Worm (Caenorhabditis elegans) whole organism, L1 larva: ENCODE results near the gene pek-1.

Experiments
- C04F5.9 ChIP-seq: sonication (generic microtip); optimal IDR thresholded peaks from 2 replicates; lab custom pipeline; 2016; ENCODE audit warnings: missing genetic modification characterization, missing compliant biosample characterization
- aha-1 ChIP-seq: fragments of 150-350 bp; optimal IDR thresholded peaks from 2 replicates; lab custom pipeline; 2014; ENCODE audit warnings: missing biosample characterization, missing genetic modification characterization
- alr-1 ChIP-seq: fragments of 200-800 bp; sonication (Bioruptor generic); optimal IDR thresholded peaks from 2 replicates; lab custom pipeline; 2018; ENCODE audit warnings: borderline replicate concordance, mild to moderate bottlenecking, missing genetic modification characterization, missing compliant biosample characterization
- aly-2 ChIP-seq: fragments of 150-350 bp; optimal IDR thresholded peaks from 2 replicates; lab custom pipeline; 2014; ENCODE audit warnings: missing biosample characterization, missing genetic modification characterization
- blmp-1 ChIP-seq: fragments of 150-350 bp; optimal IDR thresholded peaks from 2 replicates; lab custom pipeline; 2014; ENCODE audit warnings: missing biosample characterization, missing genetic modification characterization
- ceh-88 ChIP-seq: fragments of 200-800 bp; sonication (Bioruptor generic); IDR thresholded peaks from 2 replicates; pipeline ENCODE4 v1.3.6; 2022; ENCODE audit warnings: missing genetic modification characterization, missing compliant biosample characterization
- ces-1 ChIP-seq: fragments of 150-350 bp; optimal IDR thresholded peaks from 2 replicates; lab custom pipeline; 2014; ENCODE audit warnings: missing biosample characterization, missing genetic modification reagents, missing genetic modification characterization
- dsc-1 ChIP-seq: sonication (generic microtip); optimal IDR thresholded peaks from 2 replicates; lab custom pipeline; 2016; ENCODE audit warnings: mild to moderate bottlenecking, missing genetic modification characterization, missing compliant biosample characterization
- efl-1 ChIP-seq, 4 experiments: fragments of 150-350 bp; optimal IDR thresholded peaks in 3 of 4; peaks in 1 of 4; 1 replicate in 1 of 4; 2 replicates in 3 of 4; lab custom pipeline; 2014; ENCODE audit warnings: missing biosample characterization in 2 of 4, missing genetic modification characterization in 2 of 4, missing genetic modification reagents in 2 of 4
- efl-3 ChIP-seq: fragments of 200-800 bp; sonication (Bioruptor generic); optimal IDR thresholded peaks from 2 replicates; lab custom pipeline; 2018; ENCODE audit warnings: mild to moderate bottlenecking, missing genetic modification characterization, missing compliant biosample characterization
- egl-27 ChIP-seq, 2 experiments: fragments of 150-350 bp in 1 of 2; sonication (generic microtip); optimal IDR thresholded peaks; 3 replicates each; lab custom pipeline; 2017 to 2018; ENCODE audit warnings: missing biosample characterization in 2 of 2, missing genetic modification characterization in 2 of 2, missing genetic modification reagents in 2 of 2
- fkh-4 ChIP-seq: sonication (generic microtip); optimal IDR thresholded peaks from 2 replicates; lab custom pipeline; 2016; ENCODE audit warnings: missing compliant biosample characterization, missing genetic modification characterization, borderline replicate concordance
- fkh-8 ChIP-seq: sonication (generic microtip); optimal IDR thresholded peaks from 2 replicates; lab custom pipeline; 2016; ENCODE audit warnings: mild to moderate bottlenecking, missing genetic modification characterization, missing compliant biosample characterization
- hpl-2 ChIP-seq: fragments of 150-350 bp; optimal IDR thresholded peaks from 2 replicates; lab custom pipeline; 2014; ENCODE audit warnings: missing biosample characterization, missing genetic modification reagents, missing genetic modification characterization
- irx-1 ChIP-seq: sonication (generic microtip); optimal IDR thresholded peaks from 2 replicates; lab custom pipeline; 2016; ENCODE audit warnings: missing genetic modification characterization, missing compliant biosample characterization
- jun-1 ChIP-seq: fragments of 150-350 bp; optimal IDR thresholded peaks from 2 replicates; lab custom pipeline; 2014; ENCODE audit warnings: missing biosample characterization, missing genetic modification reagents, missing genetic modification characterization
- lin-13 ChIP-seq: fragments of 150-350 bp; optimal IDR thresholded peaks from 2 replicates; lab custom pipeline; 2014; ENCODE audit warnings: missing biosample characterization, missing genetic modification reagents, missing genetic modification characterization
- lin-14 ChIP-seq: fragments of 200-800 bp; sonication (Bioruptor generic); optimal IDR thresholded peaks from 2 replicates; lab custom pipeline; 2018; ENCODE audit warnings: mild to moderate bottlenecking, missing genetic modification characterization, moderate library complexity, missing compliant biosample characterization
- mab-9 ChIP-seq: fragments of 200-800 bp; sonication (Bioruptor generic); IDR thresholded peaks from 2 replicates; pipeline ENCODE4 v1.3.6; 2022; ENCODE audit warnings: missing genetic modification reagents, missing genetic modification characterization, missing compliant biosample characterization
- nhr-11 ChIP-seq: fragments of 150-350 bp; optimal IDR thresholded peaks from 2 replicates; lab custom pipeline; 2014; ENCODE audit warnings: missing biosample characterization, missing genetic modification characterization
- nhr-20 ChIP-seq: sonication (generic microtip); optimal IDR thresholded peaks from 2 replicates; lab custom pipeline; 2016; ENCODE audit warnings: mild to moderate bottlenecking, missing genetic modification characterization, missing compliant biosample characterization
- nhr-237 ChIP-seq: fragments of 150-350 bp; optimal IDR thresholded peaks from 2 replicates; lab custom pipeline; 2014; ENCODE audit warnings: missing biosample characterization, missing genetic modification characterization
- nhr-28 ChIP-seq: fragments of 150-350 bp; optimal IDR thresholded peaks from 2 replicates; lab custom pipeline; 2014; ENCODE audit warnings: missing biosample characterization, missing genetic modification characterization
- nhr-47 ChIP-seq: sonication (generic microtip); optimal IDR thresholded peaks from 2 replicates; lab custom pipeline; 2016; ENCODE audit warnings: mild to moderate bottlenecking, missing genetic modification characterization, moderate library complexity, missing compliant biosample characterization
- nhr-71 ChIP-seq: sonication (generic microtip); optimal IDR thresholded peaks from 2 replicates; lab custom pipeline; 2016; ENCODE audit warnings: mild to moderate bottlenecking, missing genetic modification characterization, moderate library complexity, missing compliant biosample characterization
- nhr-90 ChIP-seq: sonication (generic microtip); optimal IDR thresholded peaks from 2 replicates; lab custom pipeline; 2016; ENCODE audit warnings: mild to moderate bottlenecking, missing genetic modification characterization, missing compliant biosample characterization; ENCODE audit not compliant: poor library complexity
- pax-3 ChIP-seq: fragments of 200-800 bp; sonication (Bioruptor generic); optimal IDR thresholded peaks from 2 replicates; lab custom pipeline; 2018; ENCODE audit warnings: mild to moderate bottlenecking, missing genetic modification characterization, moderate library complexity, missing compliant biosample characterization
- snpc-4 ChIP-seq: fragments of 150-350 bp; optimal IDR thresholded peaks from 2 replicates; lab custom pipeline; 2014; ENCODE audit warnings: missing biosample characterization, missing genetic modification characterization
- swsn-7 ChIP-seq: sonication (generic microtip); optimal IDR thresholded peaks from 2 replicates; lab custom pipeline; 2016; ENCODE audit warnings: missing genetic modification characterization, missing compliant biosample characterization
- tlp-1 ChIP-seq: fragments of 150-350 bp; optimal IDR thresholded peaks from 2 replicates; lab custom pipeline; 2014; ENCODE audit warnings: missing biosample characterization, missing genetic modification characterization
- unc-62 ChIP-seq: fragments of 150-350 bp; optimal IDR thresholded peaks from 2 replicates; lab custom pipeline; 2014; ENCODE audit warnings: missing biosample characterization, missing genetic modification reagents, missing genetic modification characterization
- unc-86 ChIP-seq: sonication (generic microtip); optimal IDR thresholded peaks from 2 replicates; lab custom pipeline; 2016; ENCODE audit warnings: missing genetic modification characterization, missing compliant biosample characterization
- vab-15 ChIP-seq: sonication (generic microtip); optimal IDR thresholded peaks from 2 replicates; lab custom pipeline; 2017; ENCODE audit warnings: missing genotype, mild to moderate bottlenecking, missing genetic modification characterization, missing compliant biosample characterization
- ztf-11 ChIP-seq, 2 experiments: sonication (generic microtip); optimal IDR thresholded peaks; 2 replicates each; lab custom pipeline; 2016 to 2017; ENCODE audit warnings: missing genetic modification characterization in 2 of 2, missing biosample characterization in 1 of 2, missing compliant biosample characterization in 1 of 2
- ztf-4 ChIP-seq: fragments of 150-350 bp; optimal IDR thresholded peaks from 2 replicates; lab custom pipeline; 2014; ENCODE audit warnings: missing biosample characterization, missing genetic modification characterization

Gene pek-1

ce11 chrX:11368845-11369244 lies 45.8 kb downstream of the pek-1 start:
- TF ChIP-seq C04F5.9 (tag; lab: Kevin White, UChicago) (no peak), lin-14 (GFP tag; lab: Kevin White, UChicago) (peak; percentile 33), ztf-11 (tag; optimal IDR thresholded peaks at IDR 0.05; lab: Kevin White, UChicago) (peak in 1 of 2 experiments; percentile 37), mab-9 (GFP tag; lab: Robert Waterston, UW) (no peak), dsc-1 (tag; lab: Kevin White, UChicago) (peak; percentile 46), vab-15 (peak; percentile 10), efl-1 (optimal IDR thresholded peaks at IDR 0.05; lab: Kevin White, UChicago) (no peak), efl-1 (GFP tag; optimal IDR thresholded peaks at IDR 0.05 in 1 of 2; lab: Kevin White, UChicago) (peak in 1 of 2 experiments; percentile 39), ceh-88 (GFP tag; lab: Robert Waterston, UW) (no peak), nhr-20 (no peak), nhr-71 (tag; lab: Kevin White, UChicago) (peak; percentile 25), unc-62 (no peak), aly-2 (tag; lab: Kevin White, UChicago) (no peak), snpc-4 (tag; lab: Kevin White, UChicago) (no peak)

ce11 chrX:11368417-11368816 lies 46.3 kb downstream of the pek-1 start, which contains the start of gene ttyh-1:
TSS of gene ttyh-1 (plus strand) at chrX:11368717.
- no peak for TF ChIP-seq ztf-4
- no peak for TF ChIP-seq lin-14 (GFP tag; lab: Kevin White, UChicago)
- TF ChIP-seq ces-1 (GFP tag; lab: Kevin White, UChicago) = no peak
- no peak for TF ChIP-seq nhr-47 (tag; lab: Kevin White, UChicago)
- no peak for TF ChIP-seq jun-1
- TF ChIP-seq efl-3 = no peak
- no peak for TF ChIP-seq egl-27 (tag; optimal IDR thresholded peaks at IDR 0.05; lab: Kevin White, UChicago)
- TF ChIP-seq vab-15 = no peak
- TF ChIP-seq tlp-1 (tag; lab: Kevin White, UChicago) = no peak
- no peak for TF ChIP-seq efl-1 (optimal IDR thresholded peaks at IDR 0.05; lab: Kevin White, UChicago)
- no peak for TF ChIP-seq efl-1 (GFP tag; optimal IDR thresholded peaks at IDR 0.05 in 1 of 2; lab: Kevin White, UChicago)
- TF ChIP-seq pax-3 (tag; lab: Kevin White, UChicago) = no peak
- no peak for TF ChIP-seq nhr-11 (tag; lab: Kevin White, UChicago)
- no peak for TF ChIP-seq lin-13 (GFP tag; lab: Kevin White, UChicago)
- TF ChIP-seq nhr-237 (tag; lab: Kevin White, UChicago) = no peak
- no peak for TF ChIP-seq nhr-28 (tag; lab: Kevin White, UChicago)
- no peak for TF ChIP-seq alr-1 (tag; lab: Kevin White, UChicago)
- TF ChIP-seq nhr-71 (tag; lab: Kevin White, UChicago) = no peak
- TF ChIP-seq irx-1 (tag; lab: Kevin White, UChicago) = no peak

ce11 chrX:11367640-11368039 lies 47.0 kb downstream of the pek-1 start:
- TF ChIP-seq lin-14 (GFP tag; lab: Kevin White, UChicago) = peak; percentile 42
- peak; percentile 52 for TF ChIP-seq dsc-1 (tag; lab: Kevin White, UChicago)
- no peak for TF ChIP-seq fkh-4
- peak; percentile 4 for TF ChIP-seq fkh-8 (tag; lab: Kevin White, UChicago)

ce11 chrX:11367087-11367486 lies 47.6 kb downstream of the pek-1 start:
- no peak for TF ChIP-seq unc-62
- no peak for TF ChIP-seq efl-1 (optimal IDR thresholded peaks at IDR 0.05; lab: Kevin White, UChicago)
- peak in 1 of 2 experiments; percentile 58 for TF ChIP-seq efl-1 (GFP tag; optimal IDR thresholded peaks at IDR 0.05 in 1 of 2; lab: Kevin White, UChicago)

- no peak for TF ChIP-seq nhr-90
- no peak for TF ChIP-seq ceh-88 (GFP tag; lab: Robert Waterston, UW)
- no peak for TF ChIP-seq swsn-7 (tag; lab: Kevin White, UChicago)
- no peak for TF ChIP-seq fkh-8 (tag; lab: Kevin White, UChicago)
- TF ChIP-seq hpl-2 = no peak
- no peak for TF ChIP-seq tlp-1 (tag; lab: Kevin White, UChicago)
- no peak for TF ChIP-seq C04F5.9 (tag; lab: Kevin White, UChicago)
- no peak for TF ChIP-seq blmp-1 (tag; lab: Kevin White, UChicago)
- no peak for TF ChIP-seq aha-1
- no peak for TF ChIP-seq unc-86
- no peak for TF ChIP-seq unc-62
These were observed 48.7 kb downstream of the pek-1 start for ce11 chrX:11365995-11366394.
